Worm (Caenorhabditis elegans) whole organism, young adult: ENCODE data around the gene dac-1.

Experiments
- aptf-2 ChIP-seq: fragments of 200-800 bp; sonication (Bioruptor generic); conservative IDR thresholded peaks from 2 replicates; pipeline ENCODE4 v1.3.6; 2022; ENCODE audit warnings: missing genetic modification reagents, missing genetic modification characterization, missing compliant biosample characterization
- let-607 ChIP-seq, 2 experiments: fragments of 200-800 bp in 1 of 2; sonication (Bioruptor generic) in 1 of 2; sonication (generic microtip) in 1 of 2; optimal IDR thresholded peaks; 2 replicates each; lab custom pipeline; 2016 to 2018; ENCODE audit warnings: mild to moderate bottlenecking in 2 of 2, missing compliant biosample characterization in 2 of 2, missing genetic modification characterization in 2 of 2, moderate library complexity in 2 of 2, missing genotype in 1 of 2
- pha-4 ChIP-seq: fragments of 150-350 bp; sonication (generic microtip); optimal IDR thresholded peaks from 2 replicates; lab custom pipeline; 2014; ENCODE audit warnings: missing biosample characterization, missing genetic modification reagents, missing genetic modification characterization
- sdz-38 ChIP-seq: sonication (generic microtip); optimal IDR thresholded peaks from 2 replicates; lab custom pipeline; 2016; ENCODE audit warnings: missing genotype, missing genetic modification characterization, missing compliant biosample characterization
- unc-62 ChIP-seq: fragments of 150-350 bp; optimal IDR thresholded peaks from 2 replicates; lab custom pipeline; 2014; ENCODE audit warnings: missing biosample characterization, missing genetic modification reagents, missing genetic modification characterization

DNA sequence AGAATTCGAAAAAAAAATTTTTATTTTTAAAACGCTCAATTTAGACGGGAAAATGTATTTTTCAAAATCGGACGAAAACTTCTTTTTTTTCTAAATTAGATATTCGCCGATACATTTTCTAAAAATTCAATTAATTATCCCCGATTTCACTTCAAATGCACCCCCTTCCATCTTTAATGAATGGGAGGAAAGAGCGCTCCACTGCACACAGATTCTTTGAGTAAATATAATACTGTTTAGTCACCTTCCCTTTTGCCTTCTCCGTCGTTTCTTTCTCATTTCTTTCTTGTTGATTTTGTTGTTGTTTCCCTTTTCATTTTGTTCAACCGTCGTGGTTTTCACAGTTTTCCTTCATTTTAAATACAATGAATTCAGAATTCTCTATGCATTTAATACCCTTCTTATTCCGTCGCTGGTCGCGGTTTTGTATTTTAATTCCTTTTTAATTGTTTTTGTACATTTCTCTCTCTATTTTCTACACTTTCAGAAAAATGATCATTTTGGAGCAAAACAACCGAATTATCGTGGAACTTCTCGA, 45.9 kb downstream of the dac-1 start, which contains the start of gene arx-4:
- TF ChIP-seq let-607 (tag; optimal IDR thresholded peaks at IDR 0.05; lab: Kevin White, UChicago) (no peak), pha-4 (tag; lab: Kevin White, UChicago) (no peak), aptf-2 (GFP tag; lab: Robert Waterston, UW) (no peak), unc-62 (no peak), sdz-38 (tag; lab: Kevin White, UChicago) (no peak)
